Fruit fly (Drosophila melanogaster): ENCODE results near the gene mRpL51.

- TF ChIP-seq ttk (optimal IDR thresholded peaks at IDR 0.05) (no peak), Myc (optimal IDR thresholded peaks at IDR 0.05) (no peak), h (optimal IDR thresholded peaks at IDR 0.05) (no peak), psq (optimal IDR thresholded peaks at IDR 0.05) (no peak), Sin3A (optimal IDR thresholded peaks at IDR 0.05) (no peak)
Observed at dm6 chr2L:8538449-8539050, 21.4 kb upstream of the mRpL51 start.
